Fruit fly (Drosophila melanogaster): Measurements from ENCODE around the gene Rbsn-5.

Rbsn-5 gene

dm6 chr2L:8162307-8163024 lies 2.8 kb downstream of the Rbsn-5 start, which contains the start of gene Acbp1 (continued):
- TF ChIP-seq unc-4 (GFP tag; IDR thresholded peaks at IDR 0.05; ENCODE audit: partially characterized antibody) (peak; percentile 89), CG3847 (GFP tag; IDR thresholded peaks at IDR 0.05) (peak; percentile 95), CG2116 (GFP tag; optimal IDR thresholded peaks at IDR 0.05) (peak; percentile 82), Usf (GFP tag; optimal IDR thresholded peaks at IDR 0.05) (peak; percentile 86), CG42726 (GFP tag; IDR thresholded peaks at IDR 0.05; ENCODE audit: partially characterized antibody) (peak; percentile 74), CG32772 (GFP tag; IDR thresholded peaks at IDR 0.05) (peak; percentile 90), kay (GFP tag; optimal IDR thresholded peaks at IDR 0.05) (peak; percentile 83), cad (GFP tag; optimal IDR thresholded peaks at IDR 0.05) (no peak), lab (GFP tag; optimal IDR thresholded peaks at IDR 0.05) (peak; percentile 99), vvl (GFP tag; IDR thresholded peaks at IDR 0.05) (peak; percentile 95), HLH3B (GFP tag; IDR thresholded peaks at IDR 0.05) (peak; percentile 90), Hmx (GFP tag; optimal IDR thresholded peaks at IDR 0.05) (peak; percentile 90), sc (optimal IDR thresholded peaks at IDR 0.05) (no peak), sc (GFP tag; optimal IDR thresholded peaks at IDR 0.05) (peak; percentile 91), gfzf (GFP tag; optimal IDR thresholded peaks at IDR 0.05) (peak; percentile 84), cg (GFP tag; optimal IDR thresholded peaks at IDR 0.05) (no peak), CG4730 (GFP tag; IDR thresholded peaks at IDR 0.05) (peak; percentile 88), tin (GFP tag; optimal IDR thresholded peaks at IDR 0.05) (peak; percentile 91), fd102C (GFP tag; optimal IDR thresholded peaks at IDR 0.05) (peak; percentile 94), CG3163 (GFP tag; optimal IDR thresholded peaks at IDR 0.05) (peak; percentile 86), org-1 (GFP tag; optimal IDR thresholded peaks at IDR 0.05) (peak; percentile 97), slou (GFP tag; optimal IDR thresholded peaks at IDR 0.05) (peak; percentile 74), chm (GFP tag; IDR thresholded peaks at IDR 0.05) (peak; percentile 91), CG3407 (GFP tag; optimal IDR thresholded peaks at IDR 0.05) (peak; percentile 91), CG2678 (tag; optimal IDR thresholded peaks at IDR 0.05) (peak; percentile 99), shn (GFP tag; optimal IDR thresholded peaks at IDR 0.05) (peak; percentile 96), nau (GFP tag; optimal IDR thresholded peaks at IDR 0.05) (peak; percentile 96), ems (GFP tag; optimal IDR thresholded peaks at IDR 0.05) (peak; percentile 90), tio (GFP tag; optimal IDR thresholded peaks at IDR 0.05) (peak; percentile 91), nom (GFP tag; optimal IDR thresholded peaks at IDR 0.05) (peak; percentile 97), tll (GFP tag; optimal IDR thresholded peaks at IDR 0.05) (no peak), ci (GFP tag; IDR thresholded peaks at IDR 0.05) (peak; percentile 95), CG2875 (GFP tag; optimal IDR thresholded peaks at IDR 0.05) (peak; percentile 94), eyg (GFP tag; optimal IDR thresholded peaks at IDR 0.05) (peak; percentile 93), CG12299 (tag; optimal IDR thresholded peaks at IDR 0.05) (peak; percentile 99), jigr1 (GFP tag; IDR thresholded peaks at IDR 0.05) (peak; percentile 57; the same call in 2 of the 3 replicates), cas (GFP tag; IDR thresholded peaks at IDR 0.05) (peak; percentile 83), lola (GFP tag; optimal IDR thresholded peaks at IDR 0.05) (peak in 1 of 3 experiments; percentile 99), Gsc (GFP tag; IDR thresholded peaks at IDR 0.05) (no peak), Sry-δ (GFP tag; optimal IDR thresholded peaks at IDR 0.05) (peak; percentile 89), CG4404 (GFP tag; IDR thresholded peaks at IDR 0.05) (peak; percentile 80), CG14050 (GFP tag; IDR thresholded peaks at IDR 0.05) (peak; percentile 87), CG1603 (tag; optimal IDR thresholded peaks at IDR 0.05) (peak; percentile 95), CG2889 (GFP tag; IDR thresholded peaks at IDR 0.05) (peak; percentile 87; the same call in 2 of the 3 replicates), Doc3 (GFP tag; IDR thresholded peaks at IDR 0.05; ENCODE audit: partially characterized antibody) (peak; percentile 80), CG31224 (GFP tag; IDR thresholded peaks at IDR 0.05) (peak; percentile 85), CG6272 (GFP tag; IDR thresholded peaks at IDR 0.05) (peak; percentile 91), CG11695 (GFP tag; IDR thresholded peaks at IDR 0.05) (peak; percentile 94), C15 (GFP tag; IDR thresholded peaks at IDR 0.05) (peak; percentile 90)

All from whole organism, embryonic.